Worm (Caenorhabditis elegans) whole organism, mixed stage, embryonic: ENCODE measurements around the gene srh-240.

Experiments
- M03D4.4 ChIP-seq: sonication (generic microtip); optimal IDR thresholded peaks from 2 replicates; lab custom pipeline; 2017; ENCODE audit warnings: mild to moderate bottlenecking, missing genetic modification characterization, missing compliant biosample characterization
- bed-3 ChIP-seq: fragments of 200-800 bp; sonication (Bioruptor generic); optimal IDR thresholded peaks from 3 replicates; lab custom pipeline; 2018; ENCODE audit warnings: mild to moderate bottlenecking, missing genetic modification characterization, moderate library complexity, missing compliant biosample characterization
- blmp-1 ChIP-seq: fragments of 150-350 bp; optimal IDR thresholded peaks from 2 replicates; lab custom pipeline; 2014; ENCODE audit warnings: missing biosample characterization, missing genetic modification characterization
- ceh-39 ChIP-seq: fragments of 150-350 bp; optimal IDR thresholded peaks from 2 replicates; lab custom pipeline; 2014; ENCODE audit warnings: missing biosample characterization, missing genetic modification characterization
- ceh-43 ChIP-seq: fragments of 200-800 bp; sonication (Bioruptor generic); optimal IDR thresholded peaks from 2 replicates; lab custom pipeline; 2018; ENCODE audit warnings: mild to moderate bottlenecking, missing genetic modification characterization, moderate library complexity, missing compliant biosample characterization
- ceh-83 ChIP-seq: fragments of 200-800 bp; sonication (Bioruptor generic); optimal IDR thresholded peaks from 2 replicates; lab custom pipeline; 2018; ENCODE audit warnings: mild to moderate bottlenecking, missing genetic modification characterization, missing compliant biosample characterization
- ces-1 ChIP-seq: fragments of 150-350 bp; optimal IDR thresholded peaks from 2 replicates; lab custom pipeline; 2014; ENCODE audit warnings: missing biosample characterization, missing genetic modification reagents, missing genetic modification characterization
- cnd-1 ChIP-seq: fragments of 200-800 bp; sonication (Bioruptor generic); optimal IDR thresholded peaks from 2 replicates; lab custom pipeline; 2018; ENCODE audit warnings: mild to moderate bottlenecking, missing genetic modification characterization, missing compliant biosample characterization
- drap-1 ChIP-seq: fragments of 200-800 bp; sonication (Bioruptor generic); optimal IDR thresholded peaks from 3 replicates; lab custom pipeline; 2018; ENCODE audit warnings: mild to moderate bottlenecking, missing genetic modification characterization, missing compliant biosample characterization
- elt-1 ChIP-seq: sonication (generic microtip); optimal IDR thresholded peaks from 2 replicates; lab custom pipeline; 2017; ENCODE audit warnings: missing genetic modification characterization, mild to moderate bottlenecking, missing compliant biosample characterization, antibody characterized with exemption, moderate library complexity, borderline replicate concordance; ENCODE audit not compliant: insufficient read depth
- elt-3 ChIP-seq: fragments of 150-350 bp; optimal IDR thresholded peaks from 2 replicates; lab custom pipeline; 2014; ENCODE audit warnings: missing biosample characterization, missing genetic modification characterization
- flh-1 ChIP-seq: fragments of 200-800 bp; sonication (Bioruptor generic); optimal IDR thresholded peaks from 2 replicates; lab custom pipeline; 2018; ENCODE audit warnings: mild to moderate bottlenecking, missing genetic modification characterization, moderate library complexity, missing compliant biosample characterization
- lin-13 ChIP-seq: fragments of 150-350 bp; optimal IDR thresholded peaks from 2 replicates; lab custom pipeline; 2014; ENCODE audit warnings: missing biosample characterization, missing genetic modification characterization
- lin-32 ChIP-seq: fragments of 200-800 bp; sonication (Bioruptor generic); optimal IDR thresholded peaks from 2 replicates; lab custom pipeline; 2018; ENCODE audit warnings: mild to moderate bottlenecking, missing genetic modification characterization, missing compliant biosample characterization
- lsy-2 ChIP-seq: fragments of 150-350 bp; optimal IDR thresholded peaks from 2 replicates; lab custom pipeline; 2014; ENCODE audit warnings: missing biosample characterization, missing genetic modification characterization
- mab-5 ChIP-seq: fragments of 150-350 bp; optimal IDR thresholded peaks from 2 replicates; lab custom pipeline; 2014; ENCODE audit warnings: missing biosample characterization, missing genetic modification characterization
- mep-1 ChIP-seq: fragments of 150-350 bp; optimal IDR thresholded peaks from 2 replicates; lab custom pipeline; 2017; ENCODE audit warnings: missing biosample characterization, missing genetic modification reagents, missing genetic modification characterization, inconsistent platforms
- nhr-12 ChIP-seq: fragments of 150-350 bp; optimal IDR thresholded peaks from 2 replicates; lab custom pipeline; 2014; ENCODE audit warnings: missing biosample characterization, missing genetic modification characterization
- nhr-237 ChIP-seq: fragments of 150-350 bp; optimal IDR thresholded peaks from 2 replicates; lab custom pipeline; 2014; ENCODE audit warnings: missing biosample characterization, missing genetic modification characterization
- nhr-28 ChIP-seq: fragments of 150-350 bp; optimal IDR thresholded peaks from 2 replicates; lab custom pipeline; 2014; ENCODE audit warnings: missing biosample characterization, missing genetic modification characterization
- nhr-76 ChIP-seq: sonication (generic microtip); optimal IDR thresholded peaks from 2 replicates; lab custom pipeline; 2017; ENCODE audit warnings: missing biosample characterization, missing genetic modification characterization
- pha-4 ChIP-seq: fragments of 150-350 bp; optimal IDR thresholded peaks from 2 replicates; lab custom pipeline; 2018; ENCODE audit warnings: missing biosample characterization, missing genetic modification reagents, missing genetic modification characterization
- sem-2 ChIP-seq: fragments of 200-800 bp; sonication (Bioruptor generic); optimal IDR thresholded peaks from 2 replicates; lab custom pipeline; 2018; ENCODE audit warnings: mild to moderate bottlenecking, missing genetic modification characterization, missing compliant biosample characterization
- snpc-4 ChIP-seq: fragments of 150-350 bp; optimal IDR thresholded peaks from 2 replicates; lab custom pipeline; 2014; ENCODE audit warnings: missing biosample characterization, missing genetic modification characterization
- tbx-8 ChIP-seq: fragments of 200-800 bp; sonication (Bioruptor generic); optimal IDR thresholded peaks from 2 replicates; lab custom pipeline; 2018; ENCODE audit warnings: mild to moderate bottlenecking, missing genetic modification characterization, moderate library complexity, missing compliant biosample characterization
- unc-120 ChIP-seq: sonication (generic microtip); optimal IDR thresholded peaks from 2 replicates; lab custom pipeline; 2017; ENCODE audit warnings: missing genetic modification characterization, missing compliant biosample characterization; ENCODE audit not compliant: poor library complexity, severe bottlenecking
- unc-39 ChIP-seq: fragments of 150-350 bp; optimal IDR thresholded peaks from 2 replicates; lab custom pipeline; 2014; ENCODE audit warnings: missing biosample characterization, missing genetic modification characterization
- unc-62 ChIP-seq: fragments of 150-350 bp; optimal IDR thresholded peaks from 2 replicates; lab custom pipeline; 2014; ENCODE audit warnings: missing biosample characterization, missing genetic modification reagents, missing genetic modification characterization
- zip-8 ChIP-seq: fragments of 150-350 bp; optimal IDR thresholded peaks from 2 replicates; lab custom pipeline; 2014; ENCODE audit warnings: missing biosample characterization, missing genetic modification characterization
- ztf-11 ChIP-seq: fragments of 150-350 bp; optimal IDR thresholded peaks from 2 replicates; lab custom pipeline; 2014; ENCODE audit warnings: missing biosample characterization, missing genetic modification characterization

The srh-240 gene

ce11 chrV:2883097-2883496 lies 18.1 kb downstream of the srh-240 start:
- no peak for TF ChIP-seq ceh-39
- TF ChIP-seq nhr-28 (tag; lab: Kevin White, UChicago), result no peak
- TF ChIP-seq lin-32, result no peak
- no peak for TF ChIP-seq zip-8 (tag; lab: Kevin White, UChicago)
- TF ChIP-seq lin-13, result no peak
- TF ChIP-seq, all 35 proteins: peak for 0

ce11 chrV:2884411-2884810 lies 19.4 kb downstream of the srh-240 start, which contains the start of gene sre-24:
sre-24 (plus strand) TSS chrV:2884711.
- no peak for TF ChIP-seq nhr-76 (tag; lab: Kevin White, UChicago)
- TF ChIP-seq nhr-12 (tag; lab: Kevin White, UChicago), result no peak
- no peak for TF ChIP-seq mab-5
- no peak for TF ChIP-seq snpc-4 (tag; lab: Kevin White, UChicago)
- TF ChIP-seq pha-4 (tag; lab: Kevin White, UChicago), result no peak
- no peak for TF ChIP-seq cnd-1 (tag; lab: Kevin White, UChicago)
- TF ChIP-seq flh-1 (GFP tag; lab: Kevin White, UChicago), result no peak
- TF ChIP-seq tbx-8 (GFP tag; lab: Kevin White, UChicago), result no peak
- no peak for TF ChIP-seq ceh-39
- TF ChIP-seq nhr-237 (tag; lab: Kevin White, UChicago), result no peak

ce11 chrV:2888265-2888664 lies 23.3 kb downstream of the srh-240 start:
- TF ChIP-seq nhr-28 (tag; lab: Kevin White, UChicago), result no peak
- TF ChIP-seq M03D4.4 (tag; lab: Kevin White, UChicago), result no peak
- TF ChIP-seq ceh-83 (GFP tag; lab: Kevin White, UChicago), result no peak
- TF ChIP-seq sem-2 (GFP tag; lab: Kevin White, UChicago), result no peak
- no peak for TF ChIP-seq bed-3 (GFP tag; lab: Kevin White, UChicago)
- TF ChIP-seq flh-1 (GFP tag; lab: Kevin White, UChicago), result no peak
- no peak for TF ChIP-seq cnd-1 (tag; lab: Kevin White, UChicago)
- TF ChIP-seq nhr-12 (tag; lab: Kevin White, UChicago), result no peak
- TF ChIP-seq lin-32, result no peak
- no peak for TF ChIP-seq blmp-1 (tag; lab: Kevin White, UChicago)
- TF ChIP-seq ceh-43 (GFP tag; lab: Kevin White, UChicago), result no peak
- no peak for TF ChIP-seq elt-1 (tag; lab: Kevin White, UChicago)
- no peak for TF ChIP-seq ztf-11 (tag; lab: Kevin White, UChicago)
- no peak for TF ChIP-seq mab-5
- TF ChIP-seq mep-1, result no peak
- no peak for TF ChIP-seq drap-1

ce11 chrV:2888681-2889080 lies 23.7 kb downstream of the srh-240 start, which contains the start of gene srw-4:
srw-4 (minus strand) TSS chrV:2888781.
- TF ChIP-seq unc-39 (tag; lab: Kevin White, UChicago), result no peak
- TF ChIP-seq unc-120 (tag; lab: Kevin White, UChicago), result no peak
- TF ChIP-seq mep-1, result no peak
- TF ChIP-seq blmp-1 (tag; lab: Kevin White, UChicago), result no peak
- TF ChIP-seq lsy-2 (tag; lab: Kevin White, UChicago), result no peak

- TF ChIP-seq elt-1 (tag; lab: Kevin White, UChicago) (no peak), bed-3 (GFP tag; lab: Kevin White, UChicago) (no peak)
Observed at ce11 chrV:2891927-2892326, 26.9 kb downstream of the srh-240 start, which contains the start of gene F37B4.15. F37B4.15 (plus strand) TSS chrV:2892227.

ce11 chrV:2892976-2893375 lies 28.0 kb downstream of the srh-240 start, which contains the start of gene srh-127:
srh-127 (plus strand) TSS chrV:2893276.
- TF ChIP-seq blmp-1 (tag; lab: Kevin White, UChicago) (no peak), snpc-4 (tag; lab: Kevin White, UChicago) (no peak), elt-3 (tag; lab: Kevin White, UChicago) (no peak), unc-62 (GFP tag; lab: Kevin White, UChicago) (no peak), ces-1 (GFP tag; lab: Kevin White, UChicago) (no peak), ceh-43 (GFP tag; lab: Kevin White, UChicago) (no peak), zip-8 (tag; lab: Kevin White, UChicago) (no peak), ceh-39 (no peak), elt-1 (tag; lab: Kevin White, UChicago) (no peak), bed-3 (GFP tag; lab: Kevin White, UChicago) (no peak)
